Fruit fly (Drosophila melanogaster) whole organism, embryonic: Measurements from ENCODE around the gene pigs.
A peak's percentile ranks its signal among the peaks of the same experiment; 100 is the strongest.

ENCODE experiments used
- Atf-2 ChIP-seq: fragments of 200-800 bp; sonication (Bioruptor generic); optimal IDR thresholded peaks from 2 replicates; lab custom pipeline; 2016; ENCODE audit warnings: missing biosample characterization, missing genetic modification characterization
- CG11398 ChIP-seq: fragments of 200-800 bp; sonication (Bioruptor generic); optimal IDR thresholded peaks from 2 replicates; lab custom pipeline; 2016; ENCODE audit warnings: missing biosample characterization, missing genetic modification characterization
- CG11504 ChIP-seq: fragments of 200-800 bp; sonication (Bioruptor generic); optimal IDR thresholded peaks from 3 replicates; lab custom pipeline; 2019; ENCODE audit warnings: missing biosample characterization, mild to moderate bottlenecking, missing genetic modification characterization, moderate library complexity
- CG11560 ChIP-seq: fragments of 200-800 bp; sonication (Bioruptor generic); IDR thresholded peaks from 3 replicates; pipeline ENCODE4 v1.3.6; 2022; ENCODE audit warnings: missing biosample characterization, missing genetic modification characterization
- CG12744 ChIP-seq: fragments of 200-800 bp; sonication (Bioruptor generic); optimal IDR thresholded peaks from 2 replicates; lab custom pipeline; 2016; ENCODE audit warnings: missing biosample characterization, missing genetic modification characterization
- CG13775 ChIP-seq: fragments of 200-800 bp; sonication (Bioruptor generic); optimal IDR thresholded peaks from 3 replicates; lab custom pipeline; 2017; ENCODE audit warnings: missing biosample characterization, mild to moderate bottlenecking, missing genetic modification characterization
- CG14014 ChIP-seq: fragments of 200-800 bp; sonication (Bioruptor generic); IDR thresholded peaks from 2 replicates; pipeline ENCODE4 v1.3.6; 2022; ENCODE audit warnings: missing biosample characterization, missing genetic modification characterization
- CG14667 ChIP-seq: fragments of 200-800 bp; sonication (Bioruptor generic); IDR thresholded peaks from 2 replicates; pipeline ENCODE4 v1.3.6; 2022; ENCODE audit warnings: missing biosample characterization, missing genetic modification characterization
- CG15601 ChIP-seq: fragments of 200-800 bp; sonication (Bioruptor generic); optimal IDR thresholded peaks from 3 replicates; lab custom pipeline; 2019; ENCODE audit warnings: missing biosample characterization, mild to moderate bottlenecking, missing genetic modification characterization, moderate library complexity
- CG32767 ChIP-seq: fragments of 200-800 bp; sonication (Bioruptor generic); IDR thresholded peaks from 2 replicates; pipeline ENCODE4 v1.3.6; 2022; ENCODE audit warnings: missing biosample characterization, missing genetic modification characterization
- CG43689 ChIP-seq: fragments of 200-800 bp; sonication (Bioruptor generic); IDR thresholded peaks from 2 replicates; pipeline ENCODE4 v1.3.6; 2022; ENCODE audit warnings: missing biosample characterization, missing genetic modification characterization
- CG4707 ChIP-seq: fragments of 200-800 bp; sonication (Bioruptor generic); optimal IDR thresholded peaks from 2 replicates; lab custom pipeline; 2018; ENCODE audit warnings: missing biosample characterization, mild to moderate bottlenecking, missing genetic modification characterization, moderate library complexity
- CG4854 ChIP-seq: fragments of 200-800 bp; sonication (Bioruptor generic); optimal IDR thresholded peaks from 2 replicates; lab custom pipeline; 2016; ENCODE audit warnings: missing biosample characterization, missing genetic modification characterization, inconsistent platforms
- CG6254 ChIP-seq: fragments of 200-800 bp; sonication (Bioruptor generic); optimal IDR thresholded peaks from 3 replicates; lab custom pipeline; 2017; ENCODE audit warnings: mild to moderate bottlenecking, missing biosample characterization, missing genetic modification reagents, missing genetic modification characterization
- CG6689 ChIP-seq: fragments of 200-800 bp; sonication (Bioruptor generic); IDR thresholded peaks from 2 replicates; pipeline ENCODE4 v1.3.6; 2022; ENCODE audit warnings: missing biosample characterization, missing genetic modification characterization
- CG6765 ChIP-seq: fragments of 200-800 bp; sonication (Bioruptor generic); optimal IDR thresholded peaks from 3 replicates; lab custom pipeline; 2017; ENCODE audit warnings: missing biosample characterization, mild to moderate bottlenecking, missing genetic modification characterization
- CG9437 ChIP-seq: fragments of 200-800 bp; sonication (Bioruptor generic); optimal IDR thresholded peaks from 2 replicates; lab custom pipeline; 2018; ENCODE audit warnings: missing biosample characterization, mild to moderate bottlenecking, missing genetic modification characterization
- CG9797 ChIP-seq: fragments of 200-800 bp; sonication (Bioruptor generic); optimal IDR thresholded peaks from 3 replicates; lab custom pipeline; 2018; ENCODE audit warnings: missing biosample characterization, mild to moderate bottlenecking, missing genetic modification characterization
- CG9817 ChIP-seq: fragments of 200-800 bp; sonication (Bioruptor generic); optimal IDR thresholded peaks from 2 replicates; lab custom pipeline; 2018; ENCODE audit warnings: missing biosample characterization, mild to moderate bottlenecking, missing genetic modification characterization, moderate library complexity
- CG9876 ChIP-seq: fragments of 200-800 bp; sonication (Bioruptor generic); optimal IDR thresholded peaks from 2 replicates; lab custom pipeline; 2016; ENCODE audit warnings: missing biosample characterization, missing genetic modification characterization
- Camta ChIP-seq: fragments of 200-800 bp; sonication (Bioruptor generic); optimal IDR thresholded peaks from 2 replicates; lab custom pipeline; 2016; ENCODE audit warnings: missing biosample characterization, missing genetic modification characterization
- D19B ChIP-seq: fragments of 200-800 bp; sonication (Bioruptor generic); optimal IDR thresholded peaks from 2 replicates; lab custom pipeline; 2017; ENCODE audit warnings: missing biosample characterization, mild to moderate bottlenecking, missing genetic modification characterization
- E2f2 ChIP-seq: fragments of 200-800 bp; sonication (Bioruptor generic); IDR thresholded peaks from 2 replicates; pipeline ENCODE4 v1.3.6; 2022; ENCODE audit warnings: missing biosample characterization, missing genetic modification characterization
- Hand ChIP-seq: fragments of 200-800 bp; sonication (Bioruptor generic); optimal IDR thresholded peaks from 2 replicates; lab custom pipeline; 2017; ENCODE audit warnings: mild to moderate bottlenecking, missing biosample characterization, missing genetic modification reagents, missing genetic modification characterization
- Hey ChIP-seq: fragments of 200-800 bp; sonication (Bioruptor generic); optimal IDR thresholded peaks from 3 replicates; lab custom pipeline; 2018; ENCODE audit warnings: missing biosample characterization, mild to moderate bottlenecking, missing genetic modification characterization
- HmgZ ChIP-seq: fragments of 200-800 bp; sonication (Bioruptor generic); optimal IDR thresholded peaks from 2 replicates; lab custom pipeline; 2018; ENCODE audit warnings: missing biosample characterization, mild to moderate bottlenecking, missing genetic modification characterization
- MBD-R2 ChIP-seq: fragments of 200-800 bp; sonication (Bioruptor generic); IDR thresholded peaks from 2 replicates; pipeline ENCODE4 v1.3.6; 2022; ENCODE audit warnings: missing biosample characterization, missing genetic modification characterization
- Spps ChIP-seq: fragments of 200-800 bp; sonication (Bioruptor generic); optimal IDR thresholded peaks from 2 replicates; lab custom pipeline; 2018; ENCODE audit warnings: missing biosample characterization, mild to moderate bottlenecking, missing genetic modification characterization
- Sry-δ ChIP-seq: fragments of 200-800 bp; sonication (Bioruptor generic); optimal IDR thresholded peaks from 2 replicates; lab custom pipeline; 2016; ENCODE audit warnings: missing biosample characterization, missing genetic modification characterization
- Ssrp ChIP-seq: fragments of 200-800 bp; sonication (Bioruptor generic); optimal IDR thresholded peaks from 2 replicates; lab custom pipeline; 2018; ENCODE audit warnings: missing biosample characterization, mild to moderate bottlenecking, missing genetic modification characterization, moderate library complexity
- al ChIP-seq: fragments of 200-800 bp; sonication (Bioruptor generic); IDR thresholded peaks from 2 replicates; pipeline ENCODE4 v1.3.6; 2022; ENCODE audit warnings: missing biosample characterization, missing genetic modification characterization
- aop ChIP-seq: fragments of 200-800 bp; sonication (Bioruptor generic); IDR thresholded peaks from 2 replicates; pipeline ENCODE4 v1.3.6; 2022; ENCODE audit warnings: missing biosample characterization, missing genetic modification characterization
- bowl ChIP-seq: fragments of 200-800 bp; sonication (Bioruptor generic); IDR thresholded peaks from 2 replicates; pipeline ENCODE4 v1.3.6; 2022; ENCODE audit warnings: missing biosample characterization, missing genetic modification characterization
- cad ChIP-seq: fragments of >200 bp; optimal IDR thresholded peaks from 2 replicates; lab custom pipeline; 2017; ENCODE audit warnings: missing biosample characterization, missing genetic modification characterization
- cwo ChIP-seq: fragments of 200-800 bp; sonication (Bioruptor generic); optimal IDR thresholded peaks from 3 replicates; lab custom pipeline; 2017; ENCODE audit warnings: missing biosample characterization, missing genetic modification characterization, mild to moderate bottlenecking, moderate library complexity, missing genetic modification reagents
- dan ChIP-seq: fragments of 200-800 bp; sonication (Bioruptor generic); IDR thresholded peaks from 2 replicates; pipeline ENCODE4 v1.3.6; 2022; ENCODE audit warnings: missing biosample characterization, missing genetic modification characterization
- danr ChIP-seq: fragments of 200-800 bp; sonication (Bioruptor generic); IDR thresholded peaks from 2 replicates; pipeline ENCODE4 v1.3.6; 2022; ENCODE audit warnings: missing biosample characterization, missing genetic modification characterization
- dimm ChIP-seq: fragments of 200-800 bp; sonication (Bioruptor generic); IDR thresholded peaks from 2 replicates; pipeline ENCODE4 v1.3.6; 2022; ENCODE audit warnings: missing biosample characterization, missing genetic modification characterization
- disco-r ChIP-seq: fragments of 200-800 bp; sonication (Bioruptor generic); optimal IDR thresholded peaks from 2 replicates; lab custom pipeline; 2016; ENCODE audit warnings: missing biosample characterization, missing genetic modification characterization
- dysf ChIP-seq: fragments of 200-800 bp; sonication (Bioruptor generic); IDR thresholded peaks from 3 replicates; pipeline ENCODE4 v1.3.6; 2022; ENCODE audit warnings: missing biosample characterization, missing genetic modification characterization
- eve ChIP-seq, 2 experiments: fragments of >200 bp; optimal IDR thresholded peaks; 2 replicates each; lab custom pipeline; 2017; ENCODE audit warnings: missing biosample characterization in 2 of 2, missing genetic modification characterization in 2 of 2
- ftz-f1 ChIP-seq: fragments of 200-800 bp; sonication (Bioruptor generic); optimal IDR thresholded peaks from 2 replicates; lab custom pipeline; 2016; ENCODE audit warnings: missing biosample characterization, missing genetic modification characterization
- gt ChIP-seq: fragments of 200-800 bp; sonication (Bioruptor generic); IDR thresholded peaks from 2 replicates; pipeline ENCODE4 v1.3.6; 2022; ENCODE audit warnings: missing biosample characterization, missing genetic modification characterization
- jing ChIP-seq: fragments of 200-800 bp; sonication (Bioruptor generic); optimal IDR thresholded peaks from 2 replicates; lab custom pipeline; 2018; ENCODE audit warnings: missing biosample characterization, mild to moderate bottlenecking, missing genetic modification characterization
- jumu ChIP-seq: fragments of 200-800 bp; sonication (Bioruptor generic); optimal IDR thresholded peaks from 3 replicates; lab custom pipeline; 2016; ENCODE audit warnings: missing biosample characterization, missing genetic modification characterization
- lbe ChIP-seq: fragments of 200-800 bp; sonication (Bioruptor generic); optimal IDR thresholded peaks from 2 replicates; lab custom pipeline; 2016; ENCODE audit warnings: missing biosample characterization, mild to moderate bottlenecking, missing genetic modification characterization
- lov ChIP-seq, 2 experiments: fragments of 200-800 bp in 1 of 2; fragments of >200 bp in 1 of 2; sonication (Bioruptor generic) in 1 of 2; IDR thresholded peaks in 1 of 2; optimal IDR thresholded peaks in 1 of 2; 2 replicates in 1 of 2; 3 replicates in 1 of 2; pipeline versions ENCODE4 v1.3.6 to Lab custom; 2017 to 2022; ENCODE audit warnings: missing biosample characterization in 1 of 2, missing genetic modification characterization in 1 of 2
- mam ChIP-seq: fragments of 200-800 bp; sonication (Bioruptor generic); optimal IDR thresholded peaks from 3 replicates; lab custom pipeline; 2016; ENCODE audit warnings: missing biosample characterization, missing genetic modification characterization
- ro ChIP-seq: fragments of 200-800 bp; sonication (Bioruptor generic); IDR thresholded peaks from 2 replicates; pipeline ENCODE4 v1.3.6; 2022; ENCODE audit warnings: missing biosample characterization, missing genetic modification characterization
- stc ChIP-seq: fragments of 200-800 bp; sonication (Bioruptor generic); IDR thresholded peaks from 2 replicates; pipeline ENCODE4 v1.3.6; 2022; ENCODE audit warnings: missing biosample characterization, missing genetic modification characterization
- tin ChIP-seq: fragments of 200-800 bp; sonication (Bioruptor generic); optimal IDR thresholded peaks from 3 replicates; lab custom pipeline; 2016; ENCODE audit warnings: missing biosample characterization, missing genetic modification characterization
- toy ChIP-seq: fragments of 200-800 bp; sonication (Bioruptor generic); IDR thresholded peaks from 2 replicates; pipeline ENCODE4 v1.3.6; 2022; ENCODE audit warnings: missing biosample characterization, missing genetic modification characterization

Gene pigs

dm6 chrX:6621566-6622006 is 21.7 kb downstream of the pigs start (continued):
- peak; percentile 72 for TF ChIP-seq dysf
- TF ChIP-seq CG13775 (GFP tag; lab: Kevin White, UChicago), result peak; percentile 28
- TF ChIP-seq CG32767 (GFP tag; lab: Robert Waterston, UW), result 0 out of 2 replicates have a peak, but pooled peaks have one; percentile 17
- no peak for TF ChIP-seq bowl (GFP tag; lab: Robert Waterston, UW)
- peak; percentile 4 for TF ChIP-seq Spps (tag; lab: Kevin White, UChicago)
- no peak for TF ChIP-seq ftz-f1 (GFP tag; lab: Kevin White, UChicago)
- TF ChIP-seq cwo, result peak; percentile 78
- no peak for TF ChIP-seq stc (GFP tag; lab: Robert Waterston, UW)
- TF ChIP-seq mam (GFP tag; lab: Kevin White, UChicago), result peak; percentile 28
- no peak for TF ChIP-seq danr (GFP tag; lab: Robert Waterston, UW)
- peak; percentile 27 for TF ChIP-seq HmgZ
- no peak for TF ChIP-seq CG11560
- no peak for TF ChIP-seq D19B (GFP tag; lab: Kevin White, UChicago)
- TF ChIP-seq lbe, result no peak
- TF ChIP-seq dimm (GFP tag; lab: Robert Waterston, UW), result 0 out of 2 replicates have a peak, but pooled peaks have one; percentile 34
- no peak for TF ChIP-seq CG43689 (GFP tag; lab: Robert Waterston, UW)
- TF ChIP-seq Atf-2 (GFP tag; lab: Kevin White, UChicago), result no peak
- peak; percentile 53 for TF ChIP-seq CG11504 (tag; lab: Kevin White, UChicago)
- peak; percentile 15 for TF ChIP-seq CG4854 (GFP tag; lab: Kevin White, UChicago)
- TF ChIP-seq E2f2 (GFP tag; lab: Robert Waterston, UW), result 0 out of 2 replicates have a peak, but pooled peaks have one; percentile 21
- no peak for TF ChIP-seq disco-r (GFP tag; lab: Kevin White, UChicago)
- peak; percentile 38 for TF ChIP-seq Ssrp
- no peak for TF ChIP-seq CG9876
- peak; percentile 10 for TF ChIP-seq CG15601 (tag; lab: Kevin White, UChicago)
- TF ChIP-seq dan (GFP tag; lab: Robert Waterston, UW), result no peak
- TF ChIP-seq CG12744 (GFP tag; lab: Kevin White, UChicago), result no peak
- no peak for TF ChIP-seq CG11398 (GFP tag; lab: Kevin White, UChicago)
- TF ChIP-seq CG14014 (GFP tag; lab: Robert Waterston, UW), result peak; percentile 62
- TF ChIP-seq Hand (GFP tag; lab: Kevin White, UChicago), result no peak
- TF ChIP-seq lov (optimal IDR thresholded peaks at IDR 0.05; lab: Kevin White, UChicago), result no peak
- TF ChIP-seq lov (GFP tag; IDR thresholded peaks at IDR 0.05; lab: Robert Waterston, UW), result no peak
- no peak for TF ChIP-seq CG4707 (GFP tag; lab: Kevin White, UChicago)
- no peak for TF ChIP-seq Hey (tag; lab: Kevin White, UChicago)
- peak; percentile 64 for TF ChIP-seq CG6689 (GFP tag; lab: Robert Waterston, UW)
- TF ChIP-seq cad (GFP tag; lab: Kevin White, UChicago), result no peak
- peak; percentile 27 for TF ChIP-seq jumu (GFP tag; lab: Kevin White, UChicago)
- peak; percentile 44 for TF ChIP-seq CG6254 (GFP tag; lab: Kevin White, UChicago)
- TF ChIP-seq Camta (GFP tag; lab: Kevin White, UChicago), result peak; percentile 34
- TF ChIP-seq CG6765 (GFP tag; lab: Kevin White, UChicago), result no peak
- TF ChIP-seq gt, result no peak
- peak; percentile 62 for TF ChIP-seq al
- no peak for TF ChIP-seq eve (GFP tag; optimal IDR thresholded peaks at IDR 0.05; lab: Kevin White, UChicago)
- TF ChIP-seq CG9437 (GFP tag; lab: Kevin White, UChicago), result peak; percentile 32
- TF ChIP-seq CG14667 (GFP tag; lab: Robert Waterston, UW), result peak; percentile 46; the same call in 1 of the 2 replicates
- TF ChIP-seq Sry-δ (GFP tag; lab: Kevin White, UChicago), result no peak
- peak; percentile 50 for TF ChIP-seq tin (GFP tag; lab: Kevin White, UChicago)
- no peak for TF ChIP-seq ro (GFP tag; lab: Robert Waterston, UW)
- TF ChIP-seq toy (GFP tag; lab: Robert Waterston, UW), result no peak
- TF ChIP-seq CG9797 (GFP tag; lab: Kevin White, UChicago), result no peak
- TF ChIP-seq aop (GFP tag; lab: Robert Waterston, UW), result no peak
- no peak for TF ChIP-seq jing (GFP tag; lab: Kevin White, UChicago)
- peak; percentile 32; the same call in 1 of the 2 replicates for TF ChIP-seq MBD-R2 (GFP tag; lab: Robert Waterston, UW)
- peak; percentile 12 for TF ChIP-seq CG9817 (tag; lab: Kevin White, UChicago)
